Worm (Caenorhabditis elegans) whole organism, early embryonic: Measurements from ENCODE around the gene ZK945.8.

ENCODE experiments used
- B0310.2 ChIP-seq: sonication (generic microtip); optimal IDR thresholded peaks from 2 replicates; lab custom pipeline; 2016; ENCODE audit warnings: mild to moderate bottlenecking, missing genetic modification characterization, missing compliant biosample characterization
- F13C5.2 ChIP-seq: sonication (generic microtip); optimal IDR thresholded peaks from 2 replicates; lab custom pipeline; 2017; ENCODE audit warnings: mild to moderate bottlenecking, missing genetic modification characterization, inconsistent platforms, missing compliant biosample characterization
- aly-1 ChIP-seq: sonication (generic microtip); optimal IDR thresholded peaks from 2 replicates; lab custom pipeline; 2016; ENCODE audit warnings: missing genetic modification characterization, missing compliant biosample characterization
- ama-1 ChIP-seq: fragments of 150-350 bp; optimal IDR thresholded peaks from 2 replicates; lab custom pipeline; 2014
- ceh-13 ChIP-seq: fragments of 200-800 bp; sonication (Bioruptor generic); optimal IDR thresholded peaks from 2 replicates; lab custom pipeline; 2018; ENCODE audit warnings: mild to moderate bottlenecking, missing genetic modification characterization, missing compliant biosample characterization
- ceh-36 ChIP-seq: sonication (generic microtip); optimal IDR thresholded peaks from 2 replicates; lab custom pipeline; 2016; ENCODE audit warnings: missing genetic modification characterization, inconsistent platforms, missing compliant biosample characterization
- ets-7 ChIP-seq: sonication (generic microtip); optimal IDR thresholded peaks from 2 replicates; lab custom pipeline; 2016; ENCODE audit warnings: missing genotype, missing genetic modification characterization, missing compliant biosample characterization
- flt-1 ChIP-seq: fragments of 200-800 bp; sonication (Bioruptor generic); IDR thresholded peaks from 2 replicates; pipeline ENCODE4 v1.3.6; 2022; ENCODE audit warnings: missing genetic modification characterization, missing compliant biosample characterization
- hmbx-1 ChIP-seq: sonication (generic microtip); optimal IDR thresholded peaks from 2 replicates; lab custom pipeline; 2016; ENCODE audit warnings: mild to moderate bottlenecking, missing genetic modification characterization, missing compliant biosample characterization
- hmg-4 ChIP-seq: fragments of 200-800 bp; sonication (Bioruptor generic); optimal IDR thresholded peaks from 2 replicates; lab custom pipeline; 2018; ENCODE audit warnings: mild to moderate bottlenecking, missing genetic modification characterization, missing compliant biosample characterization
- hnd-1 ChIP-seq: sonication (generic microtip); optimal IDR thresholded peaks from 2 replicates; lab custom pipeline; 2016; ENCODE audit warnings: missing genetic modification characterization, missing compliant biosample characterization
- pes-1 ChIP-seq: fragments of 200-800 bp; sonication (Bioruptor generic); IDR thresholded peaks from 2 replicates; pipeline ENCODE4 v1.3.6; 2022; ENCODE audit warnings: missing genetic modification reagents, missing genetic modification characterization, missing compliant biosample characterization
- scrt-1 ChIP-seq: fragments of 200-800 bp; sonication (Bioruptor generic); IDR thresholded peaks from 2 replicates; pipeline ENCODE4 v1.3.6; 2022; ENCODE audit warnings: missing genetic modification characterization, missing compliant biosample characterization
- sea-1 ChIP-seq: fragments of 200-800 bp; sonication (Bioruptor generic); conservative IDR thresholded peaks from 2 replicates; pipeline ENCODE4 v1.3.6; 2022; ENCODE audit warnings: missing genetic modification characterization, missing compliant biosample characterization
- tbx-11 ChIP-seq: fragments of 200-800 bp; sonication (Bioruptor generic); IDR thresholded peaks from 2 replicates; pipeline ENCODE4 v1.3.6; 2022; ENCODE audit warnings: missing genetic modification characterization, missing compliant biosample characterization
- tbx-37 ChIP-seq: fragments of 200-800 bp; sonication (Bioruptor generic); conservative IDR thresholded peaks from 2 replicates; pipeline ENCODE4 v1.3.6; 2022; ENCODE audit warnings: missing genetic modification reagents, missing genetic modification characterization, missing compliant biosample characterization
- tra-4 ChIP-seq: sonication (generic microtip); optimal IDR thresholded peaks from 2 replicates; lab custom pipeline; 2017; ENCODE audit warnings: missing genetic modification characterization, missing compliant biosample characterization

The ZK945.8 gene

DNA sequence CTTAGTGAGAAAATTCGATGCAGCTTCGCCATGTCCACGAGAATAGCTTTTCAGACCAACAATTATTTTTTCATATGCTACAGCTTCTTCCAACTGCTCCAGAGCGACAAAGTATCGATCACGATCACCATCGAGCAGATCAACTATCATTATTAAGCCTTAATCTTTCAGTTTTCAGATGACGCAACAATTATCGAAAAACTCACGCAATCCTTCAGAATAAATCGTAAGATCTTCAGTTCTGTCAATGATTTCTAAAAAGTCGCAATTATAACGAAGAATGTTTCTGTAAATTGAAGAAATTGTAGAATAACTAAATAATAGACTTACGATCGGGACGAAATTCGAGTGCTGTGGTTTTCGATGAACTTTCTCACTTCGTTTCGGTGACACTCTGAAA is 5.2 kb upstream of the ZK945.8 start:
- TF ChIP-seq hmg-4 (GFP tag; lab: Kevin White, UChicago) (no peak), tbx-37 (GFP tag; lab: Robert Waterston, UW) (no peak), ceh-36 (no peak)

DNA sequence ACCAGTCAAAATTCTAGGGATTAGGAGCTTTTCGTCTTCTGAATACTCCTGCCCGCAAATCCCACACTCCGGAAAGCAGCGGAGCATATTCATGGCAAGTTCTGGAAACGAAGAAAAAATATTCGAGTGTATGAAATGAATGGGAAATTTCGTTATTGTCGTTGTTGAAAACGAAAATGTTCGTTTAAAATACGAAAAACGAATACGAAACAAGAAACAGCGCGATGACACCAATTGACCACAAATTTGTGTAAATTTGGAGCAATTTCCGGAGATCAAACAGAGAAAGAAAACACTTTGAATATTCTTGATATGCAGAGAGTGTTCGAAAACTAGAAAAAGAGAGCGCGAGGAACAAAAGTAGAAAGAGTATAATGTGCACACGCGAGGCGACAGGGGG is 2.8 kb upstream of the ZK945.8 start, which contains the start of gene ZK945.4:
ZK945.4 (minus strand) TSS at position 101 of the 400 bp plus-strand sequence.
- TF ChIP-seq ets-7 (tag; lab: Kevin White, UChicago) (no peak), ceh-13 (GFP tag; lab: Kevin White, UChicago) (no peak), tra-4 (tag; lab: Kevin White, UChicago) (no peak), hmbx-1 (tag; lab: Kevin White, UChicago) (no peak), sea-1 (GFP tag; lab: Robert Waterston, UW) (no peak), hmg-4 (GFP tag; lab: Kevin White, UChicago) (no peak), tbx-37 (GFP tag; lab: Robert Waterston, UW) (no peak)

DNA sequence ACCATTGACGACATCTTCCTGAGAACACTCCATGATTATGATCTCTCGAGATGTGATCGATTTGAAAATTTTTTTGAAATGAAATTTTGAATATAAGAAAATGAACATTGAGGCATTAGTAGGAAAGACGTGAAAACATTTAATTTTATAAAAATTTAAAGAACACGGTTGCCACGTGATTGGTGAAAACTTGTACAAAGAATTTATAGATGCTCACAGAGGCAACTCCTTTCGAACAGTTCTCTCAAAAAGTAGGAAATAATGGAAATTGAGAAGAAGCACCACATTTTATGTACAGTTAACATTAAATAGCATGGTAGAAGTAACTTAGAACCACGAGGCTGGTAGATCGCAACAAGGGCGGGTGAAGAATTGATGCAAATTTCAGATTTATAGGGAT is 1.6 kb upstream of the ZK945.8 start, which contains the start of gene ZK945.6:
ZK945.6 (minus strand) TSS at position 101 of the 400 bp plus-strand sequence.
- TF ChIP-seq flt-1 (GFP tag; lab: Robert Waterston, UW) (no peak), aly-1 (tag; lab: Kevin White, UChicago) (no peak), F13C5.2 (tag; lab: Kevin White, UChicago) (no peak), sea-1 (GFP tag; lab: Robert Waterston, UW) (no peak), ets-7 (tag; lab: Kevin White, UChicago) (no peak), pes-1 (no peak), hnd-1 (tag; lab: Kevin White, UChicago) (no peak), hmbx-1 (tag; lab: Kevin White, UChicago) (no peak), tbx-11 (GFP tag; lab: Robert Waterston, UW) (no peak), tbx-37 (GFP tag; lab: Robert Waterston, UW) (no peak), ceh-13 (GFP tag; lab: Kevin White, UChicago) (no peak), ama-1 (lab: Kevin White, UChicago) (no peak), B0310.2 (tag; lab: Kevin White, UChicago) (no peak)

DNA sequence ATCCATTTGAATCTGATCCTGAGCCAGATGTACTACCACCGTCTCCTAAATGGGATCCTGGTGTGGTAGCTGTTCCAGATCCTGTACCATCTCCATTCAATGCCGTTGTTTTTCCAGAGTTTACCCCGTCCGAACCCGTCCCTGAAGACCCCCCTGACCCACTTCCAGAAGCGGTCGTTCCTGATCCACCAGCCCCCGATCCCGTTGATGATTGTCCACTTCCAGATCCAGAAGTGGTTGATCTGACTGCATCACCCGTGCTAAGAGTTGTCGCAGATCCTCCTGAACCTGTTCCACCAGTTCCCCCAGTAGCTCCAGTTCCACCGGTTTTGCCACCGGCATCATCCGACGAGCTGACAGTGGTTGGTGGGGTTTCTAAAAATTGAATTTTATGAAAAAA is 8.2 kb downstream of the ZK945.8 start:
- TF ChIP-seq tbx-11 (GFP tag; lab: Robert Waterston, UW) (no peak), F13C5.2 (tag; lab: Kevin White, UChicago) (no peak), ets-7 (tag; lab: Kevin White, UChicago) (no peak), ceh-36 (no peak), hnd-1 (tag; lab: Kevin White, UChicago) (no peak), aly-1 (tag; lab: Kevin White, UChicago) (no peak), tra-4 (tag; lab: Kevin White, UChicago) (no peak), ama-1 (lab: Kevin White, UChicago) (no peak), sea-1 (GFP tag; lab: Robert Waterston, UW) (no peak), pes-1 (no peak), tbx-37 (GFP tag; lab: Robert Waterston, UW) (no peak), B0310.2 (tag; lab: Kevin White, UChicago) (no peak), hmg-4 (GFP tag; lab: Kevin White, UChicago) (no peak), hmbx-1 (tag; lab: Kevin White, UChicago) (no peak)

DNA sequence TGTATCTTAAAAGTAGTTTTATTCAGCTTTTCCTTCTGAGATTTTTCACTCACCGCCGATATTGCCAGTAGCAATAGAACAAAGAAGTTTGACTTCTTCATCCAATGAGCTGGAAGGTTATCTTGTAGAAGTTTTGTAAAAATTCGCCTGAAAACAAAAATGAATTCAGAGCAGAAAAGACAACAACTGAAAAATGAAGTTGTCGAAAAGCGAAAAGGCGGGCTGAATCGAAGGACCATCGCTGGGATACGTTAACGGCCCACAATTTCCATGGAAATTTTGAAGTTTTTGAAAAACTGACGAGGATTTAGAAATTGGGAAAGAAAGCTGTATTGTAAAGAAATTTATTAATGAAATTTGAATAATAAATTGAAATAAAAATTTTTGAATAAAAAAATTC is 13.3 kb downstream of the ZK945.8 start, which contains the start of gene lov-1:
lov-1 (minus strand) TSS at position 101 of the 400 bp plus-strand sequence.
- no peak for TF ChIP-seq tbx-11 (GFP tag; lab: Robert Waterston, UW)
- TF ChIP-seq scrt-1 (GFP tag; lab: Robert Waterston, UW): no peak
- no peak for TF ChIP-seq tbx-37 (GFP tag; lab: Robert Waterston, UW)
- TF ChIP-seq pes-1: no peak
- TF ChIP-seq tra-4 (tag; lab: Kevin White, UChicago): no peak
- TF ChIP-seq flt-1 (GFP tag; lab: Robert Waterston, UW): no peak
- TF ChIP-seq hmbx-1 (tag; lab: Kevin White, UChicago): no peak

DNA sequence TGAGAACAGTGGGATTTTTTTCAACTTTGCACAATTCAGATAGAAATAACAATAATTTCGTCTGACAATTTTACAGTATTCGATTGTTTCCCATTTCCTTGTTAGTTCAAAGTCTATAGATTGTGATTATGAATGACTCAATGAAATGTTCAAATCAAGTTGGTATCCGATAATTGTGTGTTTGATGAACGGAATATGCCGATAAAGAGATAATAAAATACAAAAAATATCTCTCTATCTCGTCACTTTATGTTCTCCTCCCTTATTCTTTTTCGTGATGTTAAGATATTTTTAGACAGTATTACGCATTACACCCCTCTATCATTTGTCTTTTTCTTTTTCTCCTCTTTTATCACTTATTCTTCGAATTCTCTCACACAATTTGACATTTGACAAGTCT is 14.0 kb downstream of the ZK945.8 start, which contains the start of gene F27E5.7:
F27E5.7 (plus strand) TSS at position 301 of the 400 bp plus-strand sequence.
- TF ChIP-seq scrt-1 (GFP tag; lab: Robert Waterston, UW): no peak
- no peak for TF ChIP-seq sea-1 (GFP tag; lab: Robert Waterston, UW)
- TF ChIP-seq ets-7 (tag; lab: Kevin White, UChicago): no peak
- no peak for TF ChIP-seq B0310.2 (tag; lab: Kevin White, UChicago)
- TF ChIP-seq hnd-1 (tag; lab: Kevin White, UChicago): no peak
- no peak for TF ChIP-seq tbx-37 (GFP tag; lab: Robert Waterston, UW)
- TF ChIP-seq hmg-4 (GFP tag; lab: Kevin White, UChicago): no peak

DNA sequence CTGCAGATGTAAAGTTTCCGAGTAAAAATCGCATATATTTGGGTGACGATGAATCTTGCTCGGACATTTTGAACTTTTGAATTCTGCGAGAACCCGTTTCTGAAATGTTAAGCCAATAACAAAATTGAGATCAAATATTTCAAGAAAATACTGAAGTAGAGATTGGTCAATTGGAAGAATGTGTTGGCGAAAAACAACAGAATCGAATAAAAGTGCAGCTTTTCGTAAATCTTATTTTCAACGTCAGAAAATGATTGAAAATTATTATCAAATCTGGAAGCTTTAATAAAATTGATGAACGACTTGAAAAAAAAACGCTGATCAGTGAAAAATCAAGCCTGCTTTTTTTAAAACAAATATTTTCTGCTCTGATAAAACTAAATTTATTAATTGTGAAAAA is 18.9 kb downstream of the ZK945.8 start, which contains the start of gene F27E5.8:
F27E5.8 (minus strand) TSS at position 101 of the 400 bp plus-strand sequence.
- TF ChIP-seq flt-1 (GFP tag; lab: Robert Waterston, UW) (no peak), pes-1 (no peak), F13C5.2 (tag; lab: Kevin White, UChicago) (no peak), sea-1 (GFP tag; lab: Robert Waterston, UW) (no peak), hmg-4 (GFP tag; lab: Kevin White, UChicago) (no peak), B0310.2 (tag; lab: Kevin White, UChicago) (no peak), aly-1 (tag; lab: Kevin White, UChicago) (no peak), tra-4 (tag; lab: Kevin White, UChicago) (no peak), hmbx-1 (tag; lab: Kevin White, UChicago) (no peak), ets-7 (tag; lab: Kevin White, UChicago) (no peak), ceh-36 (no peak), ceh-13 (GFP tag; lab: Kevin White, UChicago) (no peak), hnd-1 (tag; lab: Kevin White, UChicago) (no peak), scrt-1 (GFP tag; lab: Robert Waterston, UW) (no peak), tbx-11 (GFP tag; lab: Robert Waterston, UW) (no peak), tbx-37 (GFP tag; lab: Robert Waterston, UW) (no peak), ama-1 (lab: Kevin White, UChicago) (no peak)
